Fruit fly (Drosophila melanogaster): ENCODE results near the gene CG10019.

The CG10019 gene

dm6 chr2L:3771109-3772067 lies 41.1 kb downstream of the CG10019 start, which contains the start of gene bowl (continued):
- TF ChIP-seq CG8119 (GFP tag; IDR thresholded peaks at IDR 0.05), result peak; percentile 100
- TF ChIP-seq CG1621 (tag; optimal IDR thresholded peaks at IDR 0.05), result peak; percentile 87
- TF ChIP-seq OdsH (GFP tag; optimal IDR thresholded peaks at IDR 0.05), result peak; percentile 99
- peak; percentile 50 for TF ChIP-seq Hr38 (GFP tag; optimal IDR thresholded peaks at IDR 0.05)
- TF ChIP-seq Eip78C (GFP tag), result peak; percentile 100
- TF ChIP-seq esn (GFP tag; optimal IDR thresholded peaks at IDR 0.05), result peak; percentile 99
- TF ChIP-seq CG6276 (GFP tag; optimal IDR thresholded peaks at IDR 0.05), result peak; percentile 93
- peak; percentile 97 for TF ChIP-seq topi (GFP tag; optimal IDR thresholded peaks at IDR 0.05)
- TF ChIP-seq CG32006 (GFP tag; optimal IDR thresholded peaks at IDR 0.05), result peak; percentile 96
- TF ChIP-seq pdm3 (GFP tag; optimal IDR thresholded peaks at IDR 0.05), result peak; percentile 98
- TF ChIP-seq Ets96B (tag; optimal IDR thresholded peaks at IDR 0.05), result peak; percentile 95
- TF ChIP-seq CG34406 (GFP tag; optimal IDR thresholded peaks at IDR 0.05), result peak; percentile 96
- TF ChIP-seq CG10631 (GFP tag; optimal IDR thresholded peaks at IDR 0.05), result peak; percentile 98
- TF ChIP-seq Eip93F (GFP tag; optimal IDR thresholded peaks at IDR 0.05), result peak; percentile 96
- TF ChIP-seq acj6 (GFP tag; optimal IDR thresholded peaks at IDR 0.05), result peak; percentile 99
- peak; percentile 91 for TF ChIP-seq CG8319 (GFP tag; optimal IDR thresholded peaks at IDR 0.05)
- TF ChIP-seq spab (GFP tag; optimal IDR thresholded peaks at IDR 0.05), result peak; percentile 93
- peak; percentile 89 for TF ChIP-seq CG11902 (GFP tag; optimal IDR thresholded peaks at IDR 0.05)
- TF ChIP-seq Eip75B (GFP tag; optimal IDR thresholded peaks at IDR 0.05), result peak; percentile 99
- peak; percentile 99 for TF ChIP-seq lz (GFP tag; optimal IDR thresholded peaks at IDR 0.05)
- TF ChIP-seq Lpt (GFP tag; optimal IDR thresholded peaks at IDR 0.05), result peak; percentile 96
- peak; percentile 94 for TF ChIP-seq CG6854 (GFP tag; optimal IDR thresholded peaks at IDR 0.05)
- peak; percentile 98 for TF ChIP-seq Hr39 (GFP tag; optimal IDR thresholded peaks at IDR 0.05)
- TF ChIP-seq fd59A (GFP tag; optimal IDR thresholded peaks at IDR 0.05), result peak; percentile 94
- TF ChIP-seq CG15336 (GFP tag; IDR thresholded peaks at IDR 0.05), result peak; percentile 99
- peak; percentile 97 for TF ChIP-seq Gug (GFP tag; IDR thresholded peaks at IDR 0.05)
- TF ChIP-seq Sox15 (GFP tag; optimal IDR thresholded peaks at IDR 0.05), result peak; percentile 95

- TF ChIP-seq CG15336 (GFP tag; IDR thresholded peaks at IDR 0.05), result 0 out of 2 replicates have a peak, but pooled peaks have one; percentile 9
- TF ChIP-seq CG1621 (tag; optimal IDR thresholded peaks at IDR 0.05), result peak; percentile 50
- no peak for TF ChIP-seq net (GFP tag; optimal IDR thresholded peaks at IDR 0.05)
- peak; percentile 8; the same call in 2 of the 3 replicates for TF ChIP-seq CG6163 (GFP tag; IDR thresholded peaks at IDR 0.05)
- no peak for TF ChIP-seq Eip93F (GFP tag; optimal IDR thresholded peaks at IDR 0.05)
- TF ChIP-seq CG11294 (GFP tag; IDR thresholded peaks at IDR 0.05), result no peak
- 0 out of 3 replicates have a peak, but pooled peaks have one; percentile 38 for TF ChIP-seq eg (GFP tag; IDR thresholded peaks at IDR 0.05)
- no peak for TF ChIP-seq Lpt (GFP tag; optimal IDR thresholded peaks at IDR 0.05)
- TF ChIP-seq CG6276 (GFP tag; optimal IDR thresholded peaks at IDR 0.05), result no peak
- no peak for TF ChIP-seq CG6808 (GFP tag; optimal IDR thresholded peaks at IDR 0.05)
Measured at dm6 chr2L:3772068-3772428, 41.8 kb downstream of the CG10019 start.

dm6 chr2L:3772599-3772936 lies 42.3 kb downstream of the CG10019 start:
- TF ChIP-seq CG8632 (GFP tag; optimal IDR thresholded peaks at IDR 0.05), result no peak
- peak; percentile 24; the same call in 1 of the 3 replicates for TF ChIP-seq CG8119 (GFP tag; IDR thresholded peaks at IDR 0.05)
- TF ChIP-seq acj6 (GFP tag; optimal IDR thresholded peaks at IDR 0.05), result no peak
- TF ChIP-seq CG6163 (GFP tag; IDR thresholded peaks at IDR 0.05), result peak; percentile 54; the same call in 2 of the 3 replicates
- peak; percentile 24 for TF ChIP-seq CG9139 (GFP tag; optimal IDR thresholded peaks at IDR 0.05)
- peak; percentile 25; the same call in 1 of the 3 replicates for TF ChIP-seq eg (GFP tag; IDR thresholded peaks at IDR 0.05)
- peak; percentile 67 for TF ChIP-seq Eip78C (GFP tag)
- no peak for TF ChIP-seq CG1621 (tag; optimal IDR thresholded peaks at IDR 0.05)
